Worm (Caenorhabditis elegans) whole organism, L4/young adult: ENCODE measurements around the gene R148.7.

Experiments used
- W03F9.2 ChIP-seq: fragments of 150-350 bp; optimal IDR thresholded peaks from 2 replicates; lab custom pipeline; 2014; ENCODE audit warnings: missing biosample characterization, missing genetic modification characterization
- dao-5 ChIP-seq: sonication (generic microtip); optimal IDR thresholded peaks from 2 replicates; lab custom pipeline; 2016; ENCODE audit warnings: missing genotype, missing genetic modification characterization, moderate library complexity, missing compliant biosample characterization
- him-1 ChIP-seq: sonication (generic microtip); optimal IDR thresholded peaks from 2 replicates; lab custom pipeline; 2016; ENCODE audit warnings: missing genotype, missing genetic modification reagents, missing genetic modification characterization, missing compliant biosample characterization

R148.7 gene

ce11 chrIII:3152848-3153247, 45.4 kb downstream of the R148.7 start, which contains the start of gene C44B11.6:
C44B11.6 (plus strand) TSS chrIII:3153148.
- TF ChIP-seq him-1 = no peak
- no peak for TF ChIP-seq W03F9.2
- TF ChIP-seq dao-5 (tag; lab: Kevin White, UChicago) = no peak
